Worm (Caenorhabditis elegans): ENCODE results near the gene bli-2.

DNA sequence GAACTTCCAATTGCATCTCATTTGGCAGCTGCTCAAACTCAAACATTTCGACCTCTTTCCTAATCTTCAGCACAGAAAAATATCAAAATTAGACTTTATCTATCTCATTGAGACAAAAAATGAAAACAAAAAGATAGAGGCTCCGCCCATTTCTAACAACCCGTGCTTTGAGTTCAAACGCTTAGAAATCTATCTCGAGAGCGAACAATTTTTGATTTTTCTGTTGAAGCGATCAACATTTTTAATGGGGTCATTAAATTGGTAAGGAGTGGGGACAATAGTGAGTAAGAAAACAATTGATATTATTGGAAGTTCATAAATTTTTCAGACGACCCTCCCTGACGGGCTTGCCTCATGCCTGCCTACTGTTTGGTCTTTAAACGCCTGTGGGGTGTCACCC lies 46.6 kb upstream of the bli-2 start, which contains the start of the genes C25H3.10 and C25H3.1:
- no peak for TF ChIP-seq ceh-39 (tag; optimal IDR thresholded peaks at IDR 0.05)
- no peak for TF ChIP-seq mab-5 (tag; optimal IDR thresholded peaks at IDR 0.05)
- no peak for TF ChIP-seq lin-13 (tag; optimal IDR thresholded peaks at IDR 0.05)
- TF ChIP-seq lsy-2 (tag; optimal IDR thresholded peaks at IDR 0.05), result no peak

Data from whole organism, mixed stage, embryonic.